Worm (Caenorhabditis elegans): ENCODE data around the gene srh-200.
A peak's percentile ranks its signal among the peaks of the same experiment; 100 is the strongest.

srh-200 gene

DNA sequence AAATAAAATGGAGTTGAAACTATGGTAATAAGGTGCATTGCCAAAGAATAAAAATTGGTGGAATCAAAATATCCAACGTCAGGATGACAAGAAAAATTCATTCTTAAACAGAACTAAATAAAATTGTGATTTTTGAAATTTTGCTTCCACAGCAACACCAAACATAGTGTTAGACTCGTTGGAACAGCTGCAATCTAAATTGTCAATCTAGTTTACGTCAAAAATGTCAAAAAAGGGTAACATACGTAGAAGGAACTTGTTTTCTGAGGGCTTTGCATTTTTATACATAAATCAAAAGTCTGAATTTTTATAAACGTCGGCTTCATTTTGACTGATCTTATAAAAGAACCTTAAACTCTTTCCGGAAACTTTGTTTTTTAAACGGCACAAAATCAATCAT, at the start of gene srh-200:
Gene srh-200, minus strand, starts transcription at position 101 of the 400 bp plus-strand sequence.
- TF ChIP-seq hmg-11 (tag; optimal IDR thresholded peaks at IDR 0.05): no peak
- no peak for TF ChIP-seq ZK546.5 (tag; optimal IDR thresholded peaks at IDR 0.05)
- no peak for TF ChIP-seq nhr-23 (tag; optimal IDR thresholded peaks at IDR 0.05)
- TF ChIP-seq elt-3 (tag; optimal IDR thresholded peaks at IDR 0.05): no peak
- no peak for TF ChIP-seq nhr-237 (tag; optimal IDR thresholded peaks at IDR 0.05)
- TF ChIP-seq nhr-76 (tag; optimal IDR thresholded peaks at IDR 0.05): no peak
- no peak for TF ChIP-seq elt-2 (tag; optimal IDR thresholded peaks at IDR 0.05)
- TF ChIP-seq skn-1 (tag; optimal IDR thresholded peaks at IDR 0.05): no peak

DNA sequence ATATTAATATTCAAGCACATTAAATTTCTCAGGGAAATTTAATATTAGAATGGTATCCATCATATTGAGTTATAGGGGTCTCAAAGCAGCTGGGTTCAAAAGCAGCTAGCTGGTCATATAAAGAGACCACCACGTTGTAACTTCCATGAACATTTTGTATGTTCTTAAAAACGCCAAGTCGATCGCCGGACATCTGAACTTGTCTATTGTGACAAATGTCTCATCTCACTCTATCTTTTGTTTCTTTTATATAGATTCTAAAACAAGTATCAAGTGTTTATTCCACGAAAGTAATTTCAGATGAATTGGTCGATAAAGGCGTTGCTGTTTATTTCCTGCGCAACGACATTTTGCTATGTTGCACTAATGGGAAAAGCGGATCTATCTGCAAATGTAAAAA, 43.4 kb upstream of the srh-200 start, which contains the start of gene ZK105.3:
Gene ZK105.3, plus strand, starts transcription at position 301 of the 400 bp plus-strand sequence.
- TF ChIP-seq jun-1 (tag; optimal IDR thresholded peaks at IDR 0.05) (no peak), fkh-10 (GFP tag; optimal IDR thresholded peaks at IDR 0.05) (no peak), hmg-11 (tag; optimal IDR thresholded peaks at IDR 0.05) (no peak)

DNA sequence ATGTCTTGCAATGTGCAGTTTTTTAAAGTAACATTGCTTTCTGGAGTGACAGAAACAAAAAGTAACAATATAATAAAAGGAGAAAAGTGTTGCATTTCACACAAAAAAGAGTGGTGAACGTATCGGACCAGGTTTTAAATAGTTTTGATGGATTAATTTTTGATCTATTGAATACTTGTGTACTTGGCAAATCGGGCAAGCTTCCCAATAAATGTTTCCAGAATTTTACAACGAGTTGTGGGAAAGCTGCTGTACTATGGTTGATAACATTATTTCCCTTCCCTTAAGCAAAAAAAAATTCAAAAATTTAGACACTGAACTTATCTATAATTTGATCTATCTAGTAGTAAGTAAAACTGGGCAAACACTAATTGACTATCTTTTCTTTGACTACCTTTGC, 39.9 kb upstream of the srh-200 start, which contains the start of gene C12D5.10:
Gene C12D5.10, minus strand, starts transcription at position 101 of the 400 bp plus-strand sequence.
- TF ChIP-seq mml-1 (tag; optimal IDR thresholded peaks at IDR 0.05): no peak
- no peak for TF ChIP-seq ceh-28 (tag; optimal IDR thresholded peaks at IDR 0.05)
- TF ChIP-seq fos-1 (tag; optimal IDR thresholded peaks at IDR 0.05): no peak
- TF ChIP-seq lin-15B (tag; optimal IDR thresholded peaks at IDR 0.05): no peak
- TF ChIP-seq unc-62 (GFP tag; optimal IDR thresholded peaks at IDR 0.05): no peak
- TF ChIP-seq tbx-2 (tag; optimal IDR thresholded peaks at IDR 0.05): no peak
- no peak for TF ChIP-seq ama-1 (optimal IDR thresholded peaks at IDR 0.05)
- TF ChIP-seq nhr-77 (tag; optimal IDR thresholded peaks at IDR 0.05): no peak
- no peak for TF ChIP-seq zag-1 (tag; optimal IDR thresholded peaks at IDR 0.05)
- no peak for TF ChIP-seq mdl-1 (tag; optimal IDR thresholded peaks at IDR 0.05)
- no peak for TF ChIP-seq unc-39 (tag; optimal IDR thresholded peaks at IDR 0.05)

DNA sequence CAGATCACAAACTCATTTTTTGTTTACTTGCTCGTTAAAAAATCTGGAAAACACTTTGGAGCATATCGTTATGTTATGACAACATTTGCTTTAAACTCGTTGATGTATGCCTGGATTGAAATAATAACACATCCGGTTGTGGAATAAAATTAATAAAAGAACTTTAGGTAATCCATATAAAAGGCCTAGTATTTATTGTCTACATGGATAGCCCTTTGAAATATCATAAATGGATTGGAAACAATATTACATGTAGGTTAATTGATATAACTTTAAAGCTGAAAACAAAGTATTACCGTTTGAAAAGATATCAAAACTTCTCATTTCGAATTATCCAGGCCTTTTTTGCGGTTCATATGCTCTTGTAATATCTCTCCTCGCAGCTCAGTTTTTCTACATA, 37.2 kb upstream of the srh-200 start:
- no peak for TF ChIP-seq sea-2 (GFP tag; optimal IDR thresholded peaks at IDR 0.05)
- no peak for TF ChIP-seq elt-2 (tag; optimal IDR thresholded peaks at IDR 0.05)
- no peak for TF ChIP-seq lin-15B (tag; optimal IDR thresholded peaks at IDR 0.05)
- no peak for TF ChIP-seq ztf-4 (tag; optimal IDR thresholded peaks at IDR 0.05)
- TF ChIP-seq egl-5 (tag; optimal IDR thresholded peaks at IDR 0.05): no peak

DNA sequence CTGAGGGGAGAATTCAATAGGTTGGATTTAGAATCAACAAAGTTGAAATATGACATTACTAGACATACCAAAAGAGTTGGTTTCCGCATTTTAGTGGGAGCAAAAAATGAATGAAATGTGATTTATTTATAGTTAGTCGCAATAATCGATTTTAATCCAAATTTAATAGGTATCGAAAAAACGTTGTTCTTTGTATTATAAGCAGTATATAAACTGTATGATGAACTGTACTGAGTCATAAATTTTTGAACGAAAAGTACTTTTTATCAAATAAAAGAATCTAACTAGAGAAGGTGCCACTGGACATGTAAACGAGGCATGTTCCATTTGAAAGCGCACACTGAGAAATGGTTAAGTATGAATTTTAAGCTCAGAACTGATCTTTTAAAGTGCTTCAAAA, 36.4 kb upstream of the srh-200 start, which contains the start of gene C12D5.9:
Gene C12D5.9, minus strand, starts transcription at position 101 of the 400 bp plus-strand sequence.
- TF ChIP-seq fkh-10 (GFP tag; optimal IDR thresholded peaks at IDR 0.05) (no peak), lsy-12 (tag; optimal IDR thresholded peaks at IDR 0.05) (no peak), fos-1 (tag; optimal IDR thresholded peaks at IDR 0.05) (no peak), sea-2 (GFP tag; optimal IDR thresholded peaks at IDR 0.05) (no peak), nhr-67 (tag; optimal IDR thresholded peaks at IDR 0.05) (no peak), tbx-2 (tag; optimal IDR thresholded peaks at IDR 0.05) (no peak), nhr-76 (tag; optimal IDR thresholded peaks at IDR 0.05) (no peak), daf-12 (tag; optimal IDR thresholded peaks at IDR 0.05) (no peak), lin-15B (tag; optimal IDR thresholded peaks at IDR 0.05) (no peak), jun-1 (tag; optimal IDR thresholded peaks at IDR 0.05) (no peak), skn-1 (tag; optimal IDR thresholded peaks at IDR 0.05) (no peak), nhr-43 (tag; optimal IDR thresholded peaks at IDR 0.05; ENCODE audit: poor library complexity, severe bottlenecking) (no peak), unc-39 (tag; optimal IDR thresholded peaks at IDR 0.05) (no peak), eor-1 (tag; optimal IDR thresholded peaks at IDR 0.05) (no peak), pqm-1 (tag; optimal IDR thresholded peaks at IDR 0.05) (no peak), R02D3.7 (tag; optimal IDR thresholded peaks at IDR 0.05) (no peak)

DNA sequence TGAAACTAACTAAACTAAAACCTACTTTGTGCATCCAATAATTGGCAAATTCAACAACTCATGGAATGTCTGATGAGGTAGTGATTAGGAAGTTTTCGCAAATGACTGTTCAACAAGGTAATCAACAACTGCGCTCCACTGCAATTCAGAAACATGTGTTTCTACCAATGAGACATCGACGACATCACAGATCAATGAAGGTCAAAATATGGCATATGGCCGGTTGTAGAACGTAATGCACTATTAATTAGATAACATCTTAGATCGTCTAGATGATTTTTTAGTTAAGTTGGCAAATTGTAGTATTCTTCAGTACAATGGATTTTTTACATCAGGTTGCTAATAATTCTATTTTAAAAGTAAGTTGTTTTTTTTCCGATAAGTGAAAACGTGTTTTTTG, 32.7 kb upstream of the srh-200 start, which contains the start of the genes nhr-94 and nhr-152:
Gene nhr-94, minus strand, starts transcription at position 147 of the 400 bp plus-strand sequence.
Gene nhr-152, plus strand, starts transcription at position 162 of the 400 bp plus-strand sequence.
- TF ChIP-seq elt-1 (tag; optimal IDR thresholded peaks at IDR 0.05) (peak; percentile 97), nfya-1 (tag; optimal IDR thresholded peaks at IDR 0.05; ENCODE audit: insufficient read depth) (peak; percentile 46), aly-2 (tag; optimal IDR thresholded peaks at IDR 0.05) (no peak), nhr-25 (tag; optimal IDR thresholded peaks at IDR 0.05) (peak; percentile 80)
